Worm (Caenorhabditis elegans) whole organism, young adult: ENCODE measurements around the gene pals-37.

Experiments
- B0261.1 ChIP-seq: sonication (generic microtip); optimal IDR thresholded peaks from 2 replicates; lab custom pipeline; 2016; ENCODE audit warnings: mild to moderate bottlenecking, missing genetic modification characterization, moderate library complexity, missing compliant biosample characterization
- B0336.3 ChIP-seq: fragments of 200-800 bp; sonication (Bioruptor generic); IDR thresholded peaks from 2 replicates; pipeline ENCODE4 v1.3.6; 2022; ENCODE audit warnings: missing genetic modification characterization, missing compliant biosample characterization
- F23B12.7 ChIP-seq: sonication (generic microtip); optimal IDR thresholded peaks from 2 replicates; lab custom pipeline; 2017; ENCODE audit warnings: missing genetic modification characterization, mild to moderate bottlenecking, missing compliant biosample characterization, antibody characterized with exemption, moderate library complexity; ENCODE audit not compliant: insufficient read depth
- F49E8.2 ChIP-seq: sonication (generic microtip); optimal IDR thresholded peaks from 3 replicates; lab custom pipeline; 2017; ENCODE audit warnings: missing genetic modification characterization, mild to moderate bottlenecking, missing compliant biosample characterization, antibody characterized with exemption, moderate library complexity; ENCODE audit not compliant: insufficient read depth
- aptf-2 ChIP-seq: fragments of 200-800 bp; sonication (Bioruptor generic); conservative IDR thresholded peaks from 2 replicates; pipeline ENCODE4 v1.3.6; 2022; ENCODE audit warnings: missing genetic modification reagents, missing genetic modification characterization, missing compliant biosample characterization
- dox-1 ChIP-seq: fragments of 200-800 bp; sonication (Bioruptor generic); IDR thresholded peaks from 2 replicates; pipeline ENCODE4 v1.3.6; 2022; ENCODE audit warnings: missing genetic modification reagents, missing genetic modification characterization, missing compliant biosample characterization
- dpl-1 ChIP-seq: fragments of 150-350 bp; optimal IDR thresholded peaks from 2 replicates; lab custom pipeline; 2014; ENCODE audit warnings: missing biosample characterization, missing genetic modification reagents, missing genetic modification characterization

DNA sequence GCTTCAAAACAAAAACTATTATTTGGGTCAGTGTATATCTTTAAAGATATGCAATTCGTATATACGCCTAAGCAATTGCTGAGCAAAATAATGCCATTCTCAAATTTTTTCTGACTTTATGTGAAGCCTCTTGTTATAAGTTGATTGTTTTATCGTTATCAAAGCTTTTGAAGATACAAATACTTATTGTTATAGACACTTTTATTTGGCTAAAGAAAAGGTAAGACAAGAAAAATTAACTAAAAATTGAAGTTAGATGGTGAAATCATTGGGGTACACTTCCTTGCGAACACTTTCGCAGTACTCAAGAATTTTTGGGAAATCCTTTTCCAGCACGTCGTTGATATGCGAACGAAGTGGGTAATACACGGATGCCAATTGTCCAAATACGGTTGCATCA, 29.0 kb downstream of the pals-37 start:
- TF ChIP-seq dpl-1 = no peak
- no peak for TF ChIP-seq aptf-2 (GFP tag; lab: Robert Waterston, UW)
- TF ChIP-seq F23B12.7 = no peak
- no peak for TF ChIP-seq F49E8.2 (tag; lab: Kevin White, UChicago)
- no peak for TF ChIP-seq B0336.3 (GFP tag; lab: Robert Waterston, UW)
- no peak for TF ChIP-seq B0261.1 (tag; lab: Kevin White, UChicago)
- no peak for TF ChIP-seq dox-1 (GFP tag; lab: Robert Waterston, UW)
